Worm (Caenorhabditis elegans) whole organism, L2 larva: ENCODE data around the gene Y56A3A.2.

Source experiments
- C34F6.9 ChIP-seq: fragments of 150-350 bp; optimal IDR thresholded peaks from 2 replicates; lab custom pipeline; 2014; ENCODE audit warnings: missing biosample characterization, missing genetic modification characterization
- F13H6.1 ChIP-seq: sonication (generic microtip); optimal IDR thresholded peaks from 2 replicates; lab custom pipeline; 2016; ENCODE audit warnings: missing genetic modification characterization, missing compliant biosample characterization
- R02D3.7 ChIP-seq: fragments of 150-350 bp; optimal IDR thresholded peaks from 2 replicates; lab custom pipeline; 2014; ENCODE audit warnings: missing biosample characterization, missing genetic modification characterization
- Y55F3AM.14 ChIP-seq: fragments of 200-800 bp; sonication (Bioruptor generic); optimal IDR thresholded peaks from 2 replicates; lab custom pipeline; 2018; ENCODE audit warnings: mild to moderate bottlenecking, missing genetic modification characterization, missing compliant biosample characterization
- ZK546.5 ChIP-seq: sonication (generic microtip); optimal IDR thresholded peaks from 2 replicates; lab custom pipeline; 2017; ENCODE audit warnings: missing biosample characterization, missing genetic modification characterization
- alr-1 ChIP-seq: fragments of 150-350 bp; optimal IDR thresholded peaks from 2 replicates; lab custom pipeline; 2014; ENCODE audit warnings: missing biosample characterization, missing genetic modification characterization
- aly-2 ChIP-seq: fragments of 150-350 bp; optimal IDR thresholded peaks from 2 replicates; lab custom pipeline; 2014; ENCODE audit warnings: missing biosample characterization, missing genetic modification characterization
- ama-1 ChIP-seq: fragments of 150-350 bp; optimal IDR thresholded peaks from 2 replicates; lab custom pipeline; 2018; ENCODE audit warnings: inconsistent platforms
- blmp-1 ChIP-seq: sonication (generic microtip); optimal IDR thresholded peaks from 2 replicates; lab custom pipeline; 2017; ENCODE audit warnings: missing genetic modification characterization, mild to moderate bottlenecking, missing compliant biosample characterization, antibody characterized with exemption, moderate library complexity; ENCODE audit not compliant: insufficient read depth
- ceh-16 ChIP-seq: fragments of 150-350 bp; optimal IDR thresholded peaks from 2 replicates; lab custom pipeline; 2014; ENCODE audit warnings: missing biosample characterization, missing genetic modification characterization
- ceh-82 ChIP-seq: fragments of 150-350 bp; optimal IDR thresholded peaks from 2 replicates; lab custom pipeline; 2014; ENCODE audit warnings: missing biosample characterization, missing genetic modification characterization
- crh-2 ChIP-seq: sonication (generic microtip); optimal IDR thresholded peaks from 2 replicates; lab custom pipeline; 2017; ENCODE audit warnings: missing biosample characterization, missing genetic modification characterization
- dmd-4 ChIP-seq: sonication (generic microtip); optimal IDR thresholded peaks from 2 replicates; lab custom pipeline; 2017; ENCODE audit warnings: missing biosample characterization, missing genetic modification characterization
- egl-27 ChIP-seq: sonication (generic microtip); optimal IDR thresholded peaks from 3 replicates; lab custom pipeline; 2017; ENCODE audit warnings: missing biosample characterization, missing genetic modification reagents, missing genetic modification characterization
- elt-1 ChIP-seq: fragments of 150-350 bp; optimal IDR thresholded peaks from 2 replicates; lab custom pipeline; 2014; ENCODE audit warnings: missing biosample characterization, missing genetic modification characterization
- elt-3 ChIP-seq: sonication (generic microtip); optimal IDR thresholded peaks from 2 replicates; lab custom pipeline; 2017; ENCODE audit warnings: missing biosample characterization, missing genetic modification characterization
- fos-1 ChIP-seq: fragments of 150-350 bp; optimal IDR thresholded peaks from 2 replicates; lab custom pipeline; 2014; ENCODE audit warnings: missing biosample characterization, missing genetic modification characterization
- gmeb-1 ChIP-seq: fragments of 150-350 bp; optimal IDR thresholded peaks from 2 replicates; lab custom pipeline; 2014; ENCODE audit warnings: missing biosample characterization, missing genetic modification characterization
- lin-11 ChIP-seq: fragments of 150-350 bp; sonication (generic microtip); optimal IDR thresholded peaks from 2 replicates; lab custom pipeline; 2014; ENCODE audit warnings: missing biosample characterization, missing genetic modification characterization, inconsistent platforms, mixed read lengths
- lin-13 ChIP-seq: fragments of 150-350 bp; optimal IDR thresholded peaks from 2 replicates; lab custom pipeline; 2014; ENCODE audit warnings: missing biosample characterization, missing genetic modification reagents, missing genetic modification characterization
- lin-39 ChIP-seq: fragments of 150-350 bp; optimal IDR thresholded peaks from 2 replicates; lab custom pipeline; 2014; ENCODE audit warnings: missing biosample characterization, missing genetic modification reagents, missing genetic modification characterization
- lsy-2 ChIP-seq, 2 experiments: fragments of 150-350 bp in 1 of 2; sonication (generic microtip) in 1 of 2; optimal IDR thresholded peaks; 2 replicates each; lab custom pipeline; 2014 to 2017; ENCODE audit warnings: missing biosample characterization in 2 of 2, missing genetic modification characterization in 2 of 2
- mab-5 ChIP-seq: fragments of 150-350 bp; optimal IDR thresholded peaks from 2 replicates; lab custom pipeline; 2014; ENCODE audit warnings: missing biosample characterization, missing genetic modification characterization
- mbf-1 ChIP-seq: sonication (generic microtip); optimal IDR thresholded peaks from 2 replicates; lab custom pipeline; 2017; ENCODE audit warnings: missing biosample characterization, missing genetic modification characterization
- mdl-1 ChIP-seq, 2 experiments: fragments of 150-350 bp in 1 of 2; sonication (generic microtip) in 1 of 2; optimal IDR thresholded peaks; 2 replicates each; lab custom pipeline; 2017; ENCODE audit warnings: missing biosample characterization in 2 of 2, missing genetic modification characterization in 2 of 2
- nhr-10 ChIP-seq: sonication (generic microtip); optimal IDR thresholded peaks from 2 replicates; lab custom pipeline; 2017; ENCODE audit warnings: missing biosample characterization, missing genetic modification characterization
- nhr-11 ChIP-seq: fragments of 150-350 bp; optimal IDR thresholded peaks from 2 replicates; lab custom pipeline; 2014; ENCODE audit warnings: missing biosample characterization, missing genetic modification characterization
- nhr-12 ChIP-seq: fragments of 150-350 bp; optimal IDR thresholded peaks from 2 replicates; lab custom pipeline; 2014; ENCODE audit warnings: missing biosample characterization, missing genetic modification characterization
- nhr-129 ChIP-seq: fragments of 150-350 bp; optimal IDR thresholded peaks from 2 replicates; lab custom pipeline; 2014; ENCODE audit warnings: missing biosample characterization, missing genetic modification characterization
- nhr-21 ChIP-seq: fragments of 150-350 bp; optimal IDR thresholded peaks from 2 replicates; lab custom pipeline; 2014; ENCODE audit warnings: missing biosample characterization, missing genetic modification characterization
- nhr-23 ChIP-seq: fragments of 150-350 bp; optimal IDR thresholded peaks from 2 replicates; lab custom pipeline; 2014; ENCODE audit warnings: missing biosample characterization, missing genetic modification reagents, missing genetic modification characterization
- nhr-237 ChIP-seq: fragments of 150-350 bp; optimal IDR thresholded peaks from 2 replicates; lab custom pipeline; 2014; ENCODE audit warnings: missing biosample characterization, missing genetic modification characterization
- nhr-25 ChIP-seq: fragments of 150-350 bp; sonication (generic microtip); optimal IDR thresholded peaks from 3 replicates; lab custom pipeline; 2014; ENCODE audit warnings: missing biosample characterization, missing genetic modification characterization
- nhr-6 ChIP-seq: fragments of 150-350 bp; optimal IDR thresholded peaks from 2 replicates; lab custom pipeline; 2014; ENCODE audit warnings: missing biosample characterization, missing genetic modification characterization
- nhr-77 ChIP-seq: fragments of 150-350 bp; optimal IDR thresholded peaks from 2 replicates; lab custom pipeline; 2014; ENCODE audit warnings: missing biosample characterization, missing genetic modification characterization
- peb-1 ChIP-seq: fragments of 150-350 bp; optimal IDR thresholded peaks from 2 replicates; lab custom pipeline; 2014; ENCODE audit warnings: missing biosample characterization, missing genetic modification characterization
- sem-4 ChIP-seq: fragments of 150-350 bp; optimal IDR thresholded peaks from 2 replicates; lab custom pipeline; 2014; ENCODE audit warnings: missing biosample characterization, missing genetic modification reagents, missing genetic modification characterization
- skn-1 ChIP-seq: sonication (generic microtip); optimal IDR thresholded peaks from 2 replicates; lab custom pipeline; 2017; ENCODE audit warnings: missing biosample characterization, missing genetic modification characterization
- sma-3 ChIP-seq: sonication (generic microtip); optimal IDR thresholded peaks from 2 replicates; lab custom pipeline; 2016; ENCODE audit warnings: missing genetic modification reagents, missing genetic modification characterization, missing compliant biosample characterization
- sma-9 ChIP-seq, 2 experiments: fragments of 150-350 bp in 1 of 2; sonication (generic microtip) in 1 of 2; optimal IDR thresholded peaks; 2 replicates each; lab custom pipeline; 2014 to 2016; ENCODE audit warnings: missing genetic modification characterization in 2 of 2, mild to moderate bottlenecking in 1 of 2, missing biosample characterization in 1 of 2, missing compliant biosample characterization in 1 of 2, missing genetic modification reagents in 1 of 2, moderate library complexity in 1 of 2
- snpc-4 ChIP-seq: fragments of 150-350 bp; optimal IDR thresholded peaks from 2 replicates; lab custom pipeline; 2014; ENCODE audit warnings: missing biosample characterization, missing genetic modification characterization
- unc-39 ChIP-seq: fragments of 150-350 bp; optimal IDR thresholded peaks from 2 replicates; lab custom pipeline; 2014; ENCODE audit warnings: missing biosample characterization, missing genetic modification characterization
- unc-55 ChIP-seq: fragments of 150-350 bp; sonication (generic microtip); optimal IDR thresholded peaks from 3 replicates; lab custom pipeline; 2014; ENCODE audit warnings: missing biosample characterization, missing genetic modification reagents, missing genetic modification characterization
- unc-62 ChIP-seq: fragments of 150-350 bp; optimal IDR thresholded peaks from 2 replicates; lab custom pipeline; 2014; ENCODE audit warnings: missing biosample characterization, missing genetic modification reagents, missing genetic modification characterization
- zag-1 ChIP-seq: fragments of 150-350 bp; optimal IDR thresholded peaks from 2 replicates; lab custom pipeline; 2014; ENCODE audit warnings: missing biosample characterization, missing genetic modification characterization
- ztf-1 ChIP-seq: fragments of 200-800 bp; sonication (Bioruptor generic); conservative IDR thresholded peaks from 2 replicates; pipeline ENCODE4 v1.3.6; 2022; ENCODE audit warnings: missing genetic modification characterization, missing compliant biosample characterization
- ztf-11 ChIP-seq: sonication (generic microtip); optimal IDR thresholded peaks from 2 replicates; lab custom pipeline; 2017; ENCODE audit warnings: missing biosample characterization, missing genetic modification characterization
- ztf-4 ChIP-seq: fragments of 150-350 bp; optimal IDR thresholded peaks from 2 replicates; lab custom pipeline; 2014; ENCODE audit warnings: missing biosample characterization, missing genetic modification characterization

Y56A3A.2 gene

ce11 chrIII:11824580-11824979 lies 37.5 kb downstream of the Y56A3A.2 start:
- TF ChIP-seq nhr-25 (tag; lab: Kevin White, UChicago) (no peak), mbf-1 (tag; lab: Kevin White, UChicago) (no peak), C34F6.9 (tag; lab: Kevin White, UChicago) (no peak), nhr-12 (tag; lab: Kevin White, UChicago) (no peak), zag-1 (tag; lab: Kevin White, UChicago) (no peak), lin-39 (tag; lab: Kevin White, UChicago) (no peak), unc-39 (tag; lab: Kevin White, UChicago) (no peak), sem-4 (no peak), ZK546.5 (no peak), blmp-1 (tag; lab: Kevin White, UChicago) (no peak), lsy-2 (tag; optimal IDR thresholded peaks at IDR 0.05; lab: Kevin White, UChicago) (no peak), snpc-4 (tag; lab: Kevin White, UChicago) (no peak)

DNA sequence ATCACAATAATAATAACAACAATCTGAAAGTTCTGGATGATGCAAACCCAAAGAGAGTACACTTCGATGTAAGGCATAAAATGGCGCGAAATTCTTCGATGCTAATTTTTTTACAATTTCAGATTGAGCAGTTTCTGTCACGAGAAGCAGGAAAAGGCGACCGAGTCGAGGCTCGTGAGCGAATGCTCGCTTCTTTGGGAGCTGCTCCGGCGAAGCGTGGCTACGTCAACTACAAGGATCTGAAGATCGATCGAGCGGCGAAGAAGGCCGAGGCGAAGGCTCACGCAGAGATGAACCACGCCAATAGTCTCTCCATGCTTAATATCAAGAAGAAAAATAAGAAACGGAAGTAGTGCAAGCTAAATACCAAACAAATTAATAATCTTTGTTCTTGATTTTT lies 38.0 kb downstream of the Y56A3A.2 start:
- no peak for TF ChIP-seq nhr-129 (tag; lab: Kevin White, UChicago)

DNA sequence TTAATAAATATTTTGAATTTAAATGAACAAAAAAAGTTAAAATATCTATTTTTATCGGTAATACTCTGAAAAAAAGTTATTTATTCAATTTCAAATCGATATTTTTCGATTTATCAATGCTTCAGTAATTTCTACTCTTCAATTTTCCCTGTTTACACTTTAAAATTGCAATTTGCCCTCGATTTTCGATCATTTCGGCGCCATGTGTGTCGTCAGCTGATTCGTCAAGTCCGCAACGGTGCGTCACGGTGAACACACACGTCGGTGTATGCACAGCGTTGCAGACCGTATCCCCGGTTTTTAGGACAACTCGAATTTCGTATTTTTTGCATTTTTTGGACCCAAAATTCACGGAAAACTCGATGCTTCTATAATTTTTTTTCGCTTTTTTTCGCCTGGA lies 38.8 kb downstream of the Y56A3A.2 start, which contains the start of gene C18D11.3:
TSS of gene C18D11.3 (plus strand) at position 189 of the 400 bp plus-strand sequence.
- TF ChIP-seq aly-2: no peak
- TF ChIP-seq blmp-1 (tag; lab: Kevin White, UChicago): no peak
- no peak for TF ChIP-seq elt-1 (tag; lab: Kevin White, UChicago)
- peak; percentile 38 for TF ChIP-seq ceh-16 (tag; lab: Kevin White, UChicago)
- TF ChIP-seq egl-27: peak; percentile 60
- TF ChIP-seq mab-5: no peak
- no peak for TF ChIP-seq lin-39 (tag; lab: Kevin White, UChicago)
- TF ChIP-seq sem-4: peak; percentile 84
- TF ChIP-seq lin-13 (GFP tag; lab: Kevin White, UChicago): peak; percentile 84
- TF ChIP-seq ZK546.5: no peak
- peak; percentile 90 for TF ChIP-seq lin-11 (tag; lab: Kevin White, UChicago)
- peak; percentile 82 for TF ChIP-seq sma-3 (GFP tag; lab: Kevin White, UChicago)
- no peak for TF ChIP-seq R02D3.7
- TF ChIP-seq crh-2 (tag; lab: Kevin White, UChicago): peak; percentile 88
- no peak for TF ChIP-seq alr-1
- TF ChIP-seq nhr-21: peak; percentile 77
- peak; percentile 16 for TF ChIP-seq zag-1 (tag; lab: Kevin White, UChicago)
- no peak for TF ChIP-seq dmd-4 (tag; lab: Kevin White, UChicago)
- peak; percentile 90 to 98 for TF ChIP-seq lsy-2 (tag; optimal IDR thresholded peaks at IDR 0.05; lab: Kevin White, UChicago)
- no peak for TF ChIP-seq Y55F3AM.14 (GFP tag; lab: Kevin White, UChicago)
- peak; percentile 24 for TF ChIP-seq nhr-10
- peak; percentile 94 for TF ChIP-seq C34F6.9 (tag; lab: Kevin White, UChicago)
- no peak for TF ChIP-seq unc-39 (tag; lab: Kevin White, UChicago)
- peak; percentile 86 for TF ChIP-seq fos-1
- TF ChIP-seq unc-55: peak; percentile 87
- no peak for TF ChIP-seq nhr-12 (tag; lab: Kevin White, UChicago)
- TF ChIP-seq ama-1: no peak
- no peak for TF ChIP-seq nhr-77
- TF ChIP-seq mbf-1 (tag; lab: Kevin White, UChicago): no peak
- TF ChIP-seq ztf-1 (GFP tag; lab: Robert Waterston, UW): no peak
- TF ChIP-seq peb-1 (tag; lab: Kevin White, UChicago): no peak
- peak; percentile 78 for TF ChIP-seq snpc-4 (tag; lab: Kevin White, UChicago)
- peak; percentile 81 for TF ChIP-seq F13H6.1 (tag; lab: Kevin White, UChicago)
- no peak for TF ChIP-seq elt-3 (tag; lab: Kevin White, UChicago)
- TF ChIP-seq nhr-25 (tag; lab: Kevin White, UChicago): peak; percentile 85
- no peak for TF ChIP-seq nhr-11 (tag; lab: Kevin White, UChicago)
- no peak for TF ChIP-seq ztf-11 (tag; lab: Kevin White, UChicago)
- TF ChIP-seq ztf-4 (tag; lab: Kevin White, UChicago): peak; percentile 49
- TF ChIP-seq nhr-23: no peak
- TF ChIP-seq nhr-6 (tag; lab: Kevin White, UChicago): no peak
- TF ChIP-seq unc-62 (GFP tag; lab: Kevin White, UChicago): no peak
- peak; percentile 90 for TF ChIP-seq sma-9 (GFP tag; optimal IDR thresholded peaks at IDR 0.05; lab: Kevin White, UChicago)
- no peak for TF ChIP-seq sma-9 (tag; optimal IDR thresholded peaks at IDR 0.05; lab: Kevin White, UChicago)
- TF ChIP-seq ceh-82 (tag; lab: Kevin White, UChicago): no peak
- peak; percentile 92 for TF ChIP-seq nhr-129 (tag; lab: Kevin White, UChicago)
- TF ChIP-seq nhr-237 (tag; lab: Kevin White, UChicago): no peak
- peak in 1 of 2 experiments; percentile 63 for TF ChIP-seq mdl-1 (tag; optimal IDR thresholded peaks at IDR 0.05; lab: Kevin White, UChicago)
- peak; percentile 76 for TF ChIP-seq gmeb-1
- no peak for TF ChIP-seq skn-1 (tag; lab: Kevin White, UChicago)
